Fruit fly (Drosophila melanogaster): ENCODE results near the gene CG14957.

The CG14957 gene

DNA sequence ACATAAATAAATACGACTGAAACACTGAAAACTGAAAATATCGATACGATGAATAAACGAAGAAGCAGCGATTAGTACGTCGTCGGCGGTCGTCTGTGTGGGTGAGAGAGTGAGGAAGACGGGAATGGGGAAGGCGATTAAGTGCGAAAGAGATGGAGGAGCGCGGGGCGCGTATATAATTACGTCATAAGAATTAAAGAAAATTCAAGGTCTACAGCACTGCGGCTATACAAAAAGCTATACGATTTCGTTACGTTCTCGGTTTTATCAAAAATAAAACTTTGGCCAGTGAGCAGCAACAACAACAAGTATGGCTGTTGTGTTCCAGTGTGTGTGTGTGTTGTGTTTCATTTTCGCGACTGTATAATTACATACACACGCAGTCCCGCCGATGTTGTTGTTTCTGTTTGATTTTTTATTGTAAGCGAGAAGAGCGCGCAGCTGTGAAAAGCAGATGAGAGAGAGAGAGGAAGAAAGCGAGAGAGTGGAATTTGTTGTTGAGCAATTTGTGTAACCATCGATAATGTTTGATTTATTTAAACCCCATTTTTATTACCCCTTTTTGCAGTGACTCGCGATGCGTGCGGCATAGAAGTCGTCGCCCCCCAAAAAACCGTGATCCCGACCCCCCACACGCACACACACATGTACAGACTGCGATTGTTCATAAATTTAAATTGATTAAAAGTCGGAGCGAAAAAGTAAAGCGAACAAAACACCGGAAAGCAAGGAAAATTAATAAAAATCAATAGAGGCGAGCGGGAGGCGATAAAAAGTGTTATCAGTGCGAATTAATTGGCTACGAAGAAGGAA lies 38.1 kb upstream of the CG14957 start (continued):
- peak in 1 of 2 experiments; percentile 100 for TF ChIP-seq Pdp1 (GFP tag; optimal IDR thresholded peaks at IDR 0.05)
- peak; percentile 73; the same call in 2 of the 3 replicates for TF ChIP-seq CG34422 (GFP tag; IDR thresholded peaks at IDR 0.05)
- peak; percentile 6 for TF ChIP-seq CG15479 (GFP tag; optimal IDR thresholded peaks at IDR 0.05)
- TF ChIP-seq CG31388 (GFP tag; optimal IDR thresholded peaks at IDR 0.05), result no peak
- TF ChIP-seq bbx (GFP tag; IDR thresholded peaks at IDR 0.05; ENCODE audit: partially characterized antibody), result peak; percentile 24; the same call in 1 of the 2 replicates
- TF ChIP-seq ase (GFP tag; IDR thresholded peaks at IDR 0.05), result no peak
- peak; percentile 28 for TF ChIP-seq zen (tag; optimal IDR thresholded peaks at IDR 0.05)
- peak; percentile 13; the same call in 1 of the 2 replicates for TF ChIP-seq CG9932 (GFP tag; IDR thresholded peaks at IDR 0.05)
- peak; percentile 85 for TF ChIP-seq exex (tag; optimal IDR thresholded peaks at IDR 0.05)
- TF ChIP-seq Hmr (GFP tag; optimal IDR thresholded peaks at IDR 0.05), result no peak
- no peak for TF ChIP-seq TFAM (GFP tag; optimal IDR thresholded peaks at IDR 0.05)
- no peak for TF ChIP-seq CG33213 (GFP tag; optimal IDR thresholded peaks at IDR 0.05)
- no peak for TF ChIP-seq CG4854 (GFP tag; optimal IDR thresholded peaks at IDR 0.05)
- peak; percentile 18 for TF ChIP-seq CG6813 (GFP tag; optimal IDR thresholded peaks at IDR 0.05)
- TF ChIP-seq Hr3 (GFP tag; optimal IDR thresholded peaks at IDR 0.05), result no peak
- no peak for TF ChIP-seq Vsx1 (GFP tag; optimal IDR thresholded peaks at IDR 0.05)
- TF ChIP-seq CG8924 (tag; optimal IDR thresholded peaks at IDR 0.05), result peak; percentile 16
- peak; percentile 74; the same call in 2 of the 3 replicates for TF ChIP-seq CG2199 (GFP tag; IDR thresholded peaks at IDR 0.05)
- peak; percentile 27; the same call in 1 of the 2 replicates for TF ChIP-seq Rfx (GFP tag; IDR thresholded peaks at IDR 0.05)
- TF ChIP-seq CG6765 (GFP tag; optimal IDR thresholded peaks at IDR 0.05), result peak; percentile 3
- no peak for TF ChIP-seq prd (optimal IDR thresholded peaks at IDR 0.05)
- no peak for TF ChIP-seq prd (GFP tag; IDR thresholded peaks at IDR 0.05)
- TF ChIP-seq pros (GFP tag; optimal IDR thresholded peaks at IDR 0.05), result peak; percentile 90
- peak; percentile 45 for TF ChIP-seq CG6854 (GFP tag; optimal IDR thresholded peaks at IDR 0.05)
- TF ChIP-seq abd-A (tag; optimal IDR thresholded peaks at IDR 0.05), result peak; percentile 99
- TF ChIP-seq Meics (GFP tag; optimal IDR thresholded peaks at IDR 0.05), result peak; percentile 76
- peak; percentile 54 for TF ChIP-seq CHES-1-like (GFP tag; optimal IDR thresholded peaks at IDR 0.05)
- TF ChIP-seq CG10543 (GFP tag; optimal IDR thresholded peaks at IDR 0.05), result peak; percentile 96
- TF ChIP-seq BtbVII (GFP tag; optimal IDR thresholded peaks at IDR 0.05), result peak; percentile 99
- TF ChIP-seq Trl (optimal IDR thresholded peaks at IDR 0.05), result peak; percentile 78 to 92
- no peak for TF ChIP-seq Trl (GFP tag; optimal IDR thresholded peaks at IDR 0.05)
- TF ChIP-seq CG17186 (GFP tag; optimal IDR thresholded peaks at IDR 0.05), result no peak
- TF ChIP-seq CG34376 (GFP tag; optimal IDR thresholded peaks at IDR 0.05), result peak; percentile 96
- TF ChIP-seq mirr (GFP tag; optimal IDR thresholded peaks at IDR 0.05), result peak; percentile 65
- peak; percentile 71 for TF ChIP-seq Fer1 (GFP tag; optimal IDR thresholded peaks at IDR 0.05)
- TF ChIP-seq CG4328 (GFP tag; optimal IDR thresholded peaks at IDR 0.05), result peak; percentile 45
- TF ChIP-seq Adf1 (GFP tag; IDR thresholded peaks at IDR 0.05), result peak; percentile 84
- peak; percentile 51; the same call in 1 of the 2 replicates for TF ChIP-seq Atf6 (GFP tag; IDR thresholded peaks at IDR 0.05)
- no peak for TF ChIP-seq en (GFP tag; optimal IDR thresholded peaks at IDR 0.05)
- no peak for TF ChIP-seq CG15073 (GFP tag; optimal IDR thresholded peaks at IDR 0.05)
- TF ChIP-seq CG3995 (GFP tag; optimal IDR thresholded peaks at IDR 0.05), result peak; percentile 38
- no peak for TF ChIP-seq otp (GFP tag; IDR thresholded peaks at IDR 0.05)
- peak; percentile 34 for TF ChIP-seq onecut (GFP tag; IDR thresholded peaks at IDR 0.05)
- peak; percentile 10 for TF ChIP-seq ewg (GFP tag; optimal IDR thresholded peaks at IDR 0.05)
- TF ChIP-seq Dref (GFP tag; IDR thresholded peaks at IDR 0.05), result peak; percentile 46
- TF ChIP-seq CG7786 (GFP tag; optimal IDR thresholded peaks at IDR 0.05), result no peak
- peak; percentile 93 for TF ChIP-seq Deaf1 (tag; optimal IDR thresholded peaks at IDR 0.05)
- 0 out of 2 replicates have a peak, but pooled peaks have one; percentile 15 for TF ChIP-seq klu (GFP tag; IDR thresholded peaks at IDR 0.05)
- TF ChIP-seq HHEX (GFP tag; optimal IDR thresholded peaks at IDR 0.05), result peak; percentile 16

All from whole organism, embryonic.